Worm (Caenorhabditis elegans): Measurements from ENCODE around the gene C30B5.6.

DNA sequence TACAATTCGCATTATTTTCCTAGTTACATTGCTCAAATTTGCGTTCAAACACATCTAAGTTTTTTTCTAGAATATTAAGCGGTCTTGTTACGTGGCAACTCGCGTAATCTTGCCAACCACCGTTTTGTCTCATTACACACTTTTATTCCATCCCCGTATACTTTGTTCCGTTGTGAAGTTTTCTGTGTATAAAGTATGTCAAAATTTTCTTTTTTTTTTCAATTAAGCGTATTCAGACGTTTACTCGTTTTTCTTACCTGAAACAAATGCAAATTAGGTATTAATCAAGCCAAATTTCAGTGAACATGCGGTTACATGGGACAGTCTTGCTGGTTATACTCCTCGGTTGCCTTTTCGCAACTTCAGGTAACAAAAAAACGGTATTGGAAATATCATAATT, 24.6 kb upstream of the C30B5.6 start, which contains the start of gene T24H7.2:
- TF ChIP-seq tbp1 (GFP tag; optimal IDR thresholded peaks at IDR 0.05) (no peak), nfya-1 (tag; optimal IDR thresholded peaks at IDR 0.05; ENCODE audit: borderline replicate concordance, insufficient read depth) (no peak), lin-35 (GFP tag; optimal IDR thresholded peaks at IDR 0.05) (no peak), ztf-25 (GFP tag; IDR thresholded peaks at IDR 0.05) (no peak), snpc-4 (GFP tag; optimal IDR thresholded peaks at IDR 0.05) (no peak), snpc-4 (tag; optimal IDR thresholded peaks at IDR 0.05) (no peak), C06A6.2 (GFP tag; conservative IDR thresholded peaks at IDR 0.05) (no peak), attf-6 (GFP tag; IDR thresholded peaks at IDR 0.05) (no peak), hrde-1 (tag; optimal IDR thresholded peaks at IDR 0.05; ENCODE audit: borderline replicate concordance) (no peak), snpc-1.3 (tag; optimal IDR thresholded peaks at IDR 0.05; ENCODE audit: insufficient read depth) (no peak), ama-1 (optimal IDR thresholded peaks at IDR 0.05) (no peak), ama-1 (GFP tag; optimal IDR thresholded peaks at IDR 0.05) (no peak), nhr-120 (GFP tag; IDR thresholded peaks at IDR 0.05) (no peak), ceh-40 (GFP tag; IDR thresholded peaks at IDR 0.05) (no peak), sea-2 (GFP tag; IDR thresholded peaks at IDR 0.05) (no peak)
